Fruit fly (Drosophila melanogaster): Measurements from ENCODE around the gene CkIIalpha-i1.

Gene CkIIalpha-i1

dm6 chr3L:15824537-15824936 is 7.8 kb downstream of the CkIIalpha-i1 start (continued):
- no peak for TF ChIP-seq bcd (GFP tag; optimal IDR thresholded peaks at IDR 0.05)
- peak; percentile 1 for TF ChIP-seq ash1 (GFP tag; optimal IDR thresholded peaks at IDR 0.05)
- no peak for TF ChIP-seq CG14965 (GFP tag; optimal IDR thresholded peaks at IDR 0.05; ENCODE audit: borderline replicate concordance)
- TF ChIP-seq MTF-1 (GFP tag; optimal IDR thresholded peaks at IDR 0.05; ENCODE audit: borderline replicate concordance), result peak; percentile 61
- no peak for TF ChIP-seq run (tag; optimal IDR thresholded peaks at IDR 0.05)
- TF ChIP-seq ken (GFP tag; IDR thresholded peaks at IDR 0.05), result 0 out of 3 replicates have a peak, but pooled peaks have one; percentile 25
- no peak for TF ChIP-seq CG4404 (GFP tag; IDR thresholded peaks at IDR 0.05)
- no peak for TF ChIP-seq crc (GFP tag; optimal IDR thresholded peaks at IDR 0.05)
- no peak for TF ChIP-seq vnd (GFP tag; IDR thresholded peaks at IDR 0.05; ENCODE audit: partially characterized antibody)
- TF ChIP-seq CG3163 (GFP tag; optimal IDR thresholded peaks at IDR 0.05), result no peak
- no peak for TF ChIP-seq abd-A (tag; optimal IDR thresholded peaks at IDR 0.05)
- no peak for TF ChIP-seq nerfin-1 (tag; optimal IDR thresholded peaks at IDR 0.05)
- no peak for TF ChIP-seq Sry-δ (GFP tag; optimal IDR thresholded peaks at IDR 0.05)
- no peak for TF ChIP-seq HLH3B (GFP tag; IDR thresholded peaks at IDR 0.05)
- TF ChIP-seq bsh (GFP tag; optimal IDR thresholded peaks at IDR 0.05), result no peak
- no peak for TF ChIP-seq hth (optimal IDR thresholded peaks at IDR 0.05)
- no peak for TF ChIP-seq NC2β (GFP tag; optimal IDR thresholded peaks at IDR 0.05)
- no peak for TF ChIP-seq CG16813 (GFP tag; IDR thresholded peaks at IDR 0.05; ENCODE audit: partially characterized antibody)
- TF ChIP-seq CG8944 (GFP tag; optimal IDR thresholded peaks at IDR 0.05), result no peak
- TF ChIP-seq Ada2b (GFP tag; IDR thresholded peaks at IDR 0.05), result no peak
- TF ChIP-seq D19B (GFP tag; optimal IDR thresholded peaks at IDR 0.05), result no peak
- TF ChIP-seq E2f2 (GFP tag; IDR thresholded peaks at IDR 0.05), result no peak
- TF ChIP-seq Meics (GFP tag; optimal IDR thresholded peaks at IDR 0.05), result no peak
- TF ChIP-seq grau (tag; optimal IDR thresholded peaks at IDR 0.05), result peak; percentile 86
- no peak for TF ChIP-seq CG8290 (GFP tag; optimal IDR thresholded peaks at IDR 0.05)
- TF ChIP-seq CG8290 (tag; optimal IDR thresholded peaks at IDR 0.05), result no peak
- no peak for TF ChIP-seq HLH4C (GFP tag; IDR thresholded peaks at IDR 0.05; ENCODE audit: partially characterized antibody)
- no peak for TF ChIP-seq CG9215 (GFP tag; IDR thresholded peaks at IDR 0.05)
- TF ChIP-seq CG16863 (GFP tag; optimal IDR thresholded peaks at IDR 0.05), result no peak
- TF ChIP-seq kni (GFP tag; optimal IDR thresholded peaks at IDR 0.05), result peak; percentile 36
- TF ChIP-seq Rx (GFP tag; IDR thresholded peaks at IDR 0.05), result no peak
- no peak for TF ChIP-seq dysf (GFP tag; IDR thresholded peaks at IDR 0.05)
- TF ChIP-seq crp (GFP tag; optimal IDR thresholded peaks at IDR 0.05), result no peak
- TF ChIP-seq BtbVII (GFP tag; optimal IDR thresholded peaks at IDR 0.05), result no peak
- TF ChIP-seq CG6683 (GFP tag; optimal IDR thresholded peaks at IDR 0.05), result no peak
- no peak for TF ChIP-seq sug (tag; optimal IDR thresholded peaks at IDR 0.05)

dm6 chr3L:15825493-15826209 is 8.9 kb downstream of the CkIIalpha-i1 start:
- no peak for TF ChIP-seq Usf (GFP tag; optimal IDR thresholded peaks at IDR 0.05)
- no peak for TF ChIP-seq Dip2 (GFP tag; IDR thresholded peaks at IDR 0.05)
- TF ChIP-seq Adf1 (GFP tag; IDR thresholded peaks at IDR 0.05), result peak; percentile 98
- TF ChIP-seq Oli (tag; optimal IDR thresholded peaks at IDR 0.05), result no peak
- no peak for TF ChIP-seq BEAF-32 (GFP tag; optimal IDR thresholded peaks at IDR 0.05)
- TF ChIP-seq eve (GFP tag; optimal IDR thresholded peaks at IDR 0.05), result peak in 1 of 2 experiments; percentile 93
- peak; percentile 53 for TF ChIP-seq gsb-n (tag; optimal IDR thresholded peaks at IDR 0.05)
- TF ChIP-seq Mes4 (GFP tag; optimal IDR thresholded peaks at IDR 0.05), result no peak
- TF ChIP-seq hbn (GFP tag; IDR thresholded peaks at IDR 0.05; ENCODE audit: partially characterized antibody), result no peak
- TF ChIP-seq tup (GFP tag; optimal IDR thresholded peaks at IDR 0.05), result no peak
- TF ChIP-seq Ada2b (GFP tag; IDR thresholded peaks at IDR 0.05), result no peak
- TF ChIP-seq Rx (GFP tag; IDR thresholded peaks at IDR 0.05), result no peak
- peak; percentile 68 for TF ChIP-seq CG18599 (GFP tag; optimal IDR thresholded peaks at IDR 0.05)
- TF ChIP-seq z (GFP tag; IDR thresholded peaks at IDR 0.05), result peak; percentile 83; the same call in 2 of the 3 replicates
- no peak for TF ChIP-seq CG14965 (GFP tag; optimal IDR thresholded peaks at IDR 0.05; ENCODE audit: borderline replicate concordance)
- TF ChIP-seq CG32772 (GFP tag; IDR thresholded peaks at IDR 0.05), result no peak
- no peak for TF ChIP-seq insv (GFP tag; optimal IDR thresholded peaks at IDR 0.05)
- TF ChIP-seq schlank (tag; optimal IDR thresholded peaks at IDR 0.05), result no peak
